Fruit fly (Drosophila melanogaster) whole organism, embryonic: ENCODE results near the gene Hgsnat.

Experiments
- CG10543 ChIP-seq: fragments of 200-800 bp; sonication (Bioruptor generic); optimal IDR thresholded peaks from 3 replicates; lab custom pipeline; 2017; ENCODE audit warnings: missing biosample characterization, mild to moderate bottlenecking, missing genetic modification characterization, moderate library complexity
- CG12659 ChIP-seq: fragments of 200-800 bp; sonication (Bioruptor generic); optimal IDR thresholded peaks from 3 replicates; lab custom pipeline; 2017; ENCODE audit warnings: mild to moderate bottlenecking, missing biosample characterization, missing genetic modification reagents, missing genetic modification characterization
- CG13624 ChIP-seq: fragments of 200-800 bp; sonication (Bioruptor generic); optimal IDR thresholded peaks from 2 replicates; lab custom pipeline; 2016; ENCODE audit warnings: missing biosample characterization, missing genetic modification characterization
- CG14050 ChIP-seq: fragments of 200-800 bp; sonication (Bioruptor generic); IDR thresholded peaks from 3 replicates; pipeline ENCODE4 v1.3.6; 2022; ENCODE audit warnings: missing biosample characterization, missing genetic modification characterization
- CG17359 ChIP-seq: fragments of 200-800 bp; sonication (Bioruptor generic); optimal IDR thresholded peaks from 3 replicates; lab custom pipeline; 2018; ENCODE audit warnings: missing biosample characterization, mild to moderate bottlenecking, missing genetic modification characterization, moderate library complexity
- CG17361 ChIP-seq: fragments of 200-800 bp; sonication (Bioruptor generic); IDR thresholded peaks from 3 replicates; pipeline ENCODE4 v1.3.6; 2022; ENCODE audit warnings: missing biosample characterization, missing genetic modification characterization
- CG17385 ChIP-seq: fragments of 200-800 bp; sonication (Bioruptor generic); optimal IDR thresholded peaks from 3 replicates; lab custom pipeline; 2018; ENCODE audit warnings: missing biosample characterization, mild to moderate bottlenecking, missing genetic modification characterization
- CG17802 ChIP-seq: fragments of 200-800 bp; sonication (Bioruptor generic); optimal IDR thresholded peaks from 2 replicates; lab custom pipeline; 2018; ENCODE audit warnings: missing biosample characterization, mild to moderate bottlenecking, missing genetic modification characterization, moderate library complexity
- CG2712 ChIP-seq: fragments of 200-800 bp; optimal IDR thresholded peaks from 3 replicates; lab custom pipeline; 2019; ENCODE audit warnings: missing biosample characterization, mild to moderate bottlenecking, missing genetic modification characterization, moderate library complexity
- CG32532 ChIP-seq: fragments of 200-800 bp; sonication (Bioruptor generic); IDR thresholded peaks from 2 replicates; pipeline ENCODE4 v1.3.6; 2022; ENCODE audit warnings: missing biosample characterization, missing genetic modification characterization
- CG3726 ChIP-seq: fragments of 200-800 bp; sonication (Bioruptor generic); IDR thresholded peaks from 3 replicates; pipeline ENCODE4, ENCODE4 v1.3.6; 2022; ENCODE audit warnings: missing biosample characterization, missing genetic modification characterization
- CG4730 ChIP-seq: fragments of 200-800 bp; sonication (Bioruptor generic); IDR thresholded peaks from 2 replicates; pipeline ENCODE4 v1.3.6; 2022; ENCODE audit warnings: missing biosample characterization, missing genetic modification characterization
- CG7556 ChIP-seq: fragments of 200-800 bp; sonication (Bioruptor generic); optimal IDR thresholded peaks from 2 replicates; lab custom pipeline; 2017; ENCODE audit warnings: missing biosample characterization, mild to moderate bottlenecking, missing genetic modification characterization
- CG8089 ChIP-seq: fragments of 200-800 bp; sonication (Bioruptor generic); optimal IDR thresholded peaks from 3 replicates; lab custom pipeline; 2016; ENCODE audit warnings: missing biosample characterization, missing genetic modification characterization
- CG8359 ChIP-seq: fragments of 200-800 bp; sonication (Bioruptor generic); optimal IDR thresholded peaks from 2 replicates; lab custom pipeline; 2017; ENCODE audit warnings: missing biosample characterization, mild to moderate bottlenecking, missing genetic modification characterization, borderline replicate concordance
- CG8478 ChIP-seq: fragments of >200 bp; optimal IDR thresholded peaks from 2 replicates; lab custom pipeline; 2018
- Camta ChIP-seq: fragments of 200-800 bp; sonication (Bioruptor generic); optimal IDR thresholded peaks from 2 replicates; lab custom pipeline; 2016; ENCODE audit warnings: missing biosample characterization, missing genetic modification characterization
- Dfd ChIP-seq, 2 experiments: fragments of >200 bp; optimal IDR thresholded peaks; 2 replicates each; lab custom pipeline; 2017; ENCODE audit warnings: missing biosample characterization in 2 of 2, missing genetic modification characterization in 2 of 2
- Dll ChIP-seq: fragments of 200-800 bp; sonication (Bioruptor generic); IDR thresholded peaks from 4 replicates; pipeline ENCODE4 v1.3.6; 2022; ENCODE audit warnings: missing biosample characterization, missing genetic modification characterization; ENCODE audit not compliant: partially characterized antibody
- Ets65A ChIP-seq: fragments of 200-800 bp; sonication (Bioruptor generic); peaks from one replicate; lab custom pipeline; 2016; ENCODE audit warnings: missing biosample characterization, missing genetic modification characterization
- Gsc ChIP-seq: fragments of 200-800 bp; sonication (Bioruptor generic); IDR thresholded peaks from 2 replicates; pipeline ENCODE4 v1.3.6; 2022; ENCODE audit warnings: missing biosample characterization, missing genetic modification characterization
- Mrtf ChIP-seq: fragments of 200-800 bp; sonication (Bioruptor generic); IDR thresholded peaks from 3 replicates; pipeline ENCODE4 v1.3.6; 2022; ENCODE audit warnings: missing biosample characterization, missing genetic modification characterization
- Myb ChIP-seq: fragments of 200-800 bp; sonication (Bioruptor generic); optimal IDR thresholded peaks from 2 replicates; lab custom pipeline; 2016; ENCODE audit warnings: missing biosample characterization, missing genetic modification characterization
- NC2α ChIP-seq: fragments of 200-800 bp; sonication (Bioruptor generic); optimal IDR thresholded peaks from 2 replicates; lab custom pipeline; 2016; ENCODE audit warnings: missing biosample characterization, missing genetic modification characterization
- NfI ChIP-seq: fragments of 200-800 bp; sonication (Bioruptor generic); optimal IDR thresholded peaks from 3 replicates; lab custom pipeline; 2018; ENCODE audit warnings: missing biosample characterization, mild to moderate bottlenecking, missing genetic modification characterization, moderate library complexity
- Oli ChIP-seq: fragments of 200-800 bp; sonication (Bioruptor generic); optimal IDR thresholded peaks from 2 replicates; lab custom pipeline; 2018; ENCODE audit warnings: missing biosample characterization, mild to moderate bottlenecking, missing genetic modification characterization, moderate library complexity
- Ssrp ChIP-seq: fragments of 200-800 bp; sonication (Bioruptor generic); optimal IDR thresholded peaks from 2 replicates; lab custom pipeline; 2018; ENCODE audit warnings: missing biosample characterization, mild to moderate bottlenecking, missing genetic modification characterization, moderate library complexity
- Tbp ChIP-seq: fragments of >200 bp; optimal IDR thresholded peaks from 2 replicates; lab custom pipeline; 2018; ENCODE audit warnings: missing biosample characterization, missing genetic modification characterization
- YL-1 ChIP-seq: fragments of 200-800 bp; sonication (Bioruptor generic); optimal IDR thresholded peaks from 3 replicates; lab custom pipeline; 2017; ENCODE audit warnings: missing biosample characterization, mild to moderate bottlenecking, missing genetic modification characterization
- aop ChIP-seq: fragments of 200-800 bp; sonication (Bioruptor generic); IDR thresholded peaks from 2 replicates; pipeline ENCODE4 v1.3.6; 2022; ENCODE audit warnings: missing biosample characterization, missing genetic modification characterization
- croc ChIP-seq: fragments of 200-800 bp; sonication (Bioruptor generic); conservative IDR thresholded peaks from 3 replicates; pipeline ENCODE4 v1.3.6; 2022; ENCODE audit warnings: missing biosample characterization, missing genetic modification characterization
- crol ChIP-seq: fragments of 200-800 bp; sonication (Bioruptor generic); IDR thresholded peaks from 2 replicates; pipeline ENCODE4 v1.3.6; 2022; ENCODE audit warnings: missing biosample characterization, missing genetic modification characterization
- cwo ChIP-seq: fragments of 200-800 bp; sonication (Bioruptor generic); optimal IDR thresholded peaks from 3 replicates; lab custom pipeline; 2017; ENCODE audit warnings: missing biosample characterization, missing genetic modification characterization, mild to moderate bottlenecking, moderate library complexity, missing genetic modification reagents
- danr ChIP-seq: fragments of 200-800 bp; sonication (Bioruptor generic); IDR thresholded peaks from 2 replicates; pipeline ENCODE4 v1.3.6; 2022; ENCODE audit warnings: missing biosample characterization, missing genetic modification characterization
- ems ChIP-seq: fragments of 200-800 bp; sonication (Bioruptor generic); optimal IDR thresholded peaks from 3 replicates; lab custom pipeline; 2016; ENCODE audit warnings: missing biosample characterization, missing genetic modification characterization
- exex ChIP-seq: fragments of 200-800 bp; sonication (Bioruptor generic); optimal IDR thresholded peaks from 4 replicates; lab custom pipeline; 2018; ENCODE audit warnings: missing biosample characterization, mild to moderate bottlenecking, missing genetic modification characterization, moderate library complexity
- ind ChIP-seq: fragments of 200-800 bp; sonication (Bioruptor generic); optimal IDR thresholded peaks from 3 replicates; lab custom pipeline; 2016; ENCODE audit warnings: missing biosample characterization, missing genetic modification characterization
- jigr1 ChIP-seq: fragments of 200-800 bp; sonication (Bioruptor generic); IDR thresholded peaks from 3 replicates; pipeline ENCODE4 v1.3.6; 2022; ENCODE audit warnings: missing biosample characterization, missing genetic modification characterization
- mirr ChIP-seq: fragments of 200-800 bp; sonication (Bioruptor generic); optimal IDR thresholded peaks from 3 replicates; lab custom pipeline; 2018; ENCODE audit warnings: missing biosample characterization, mild to moderate bottlenecking, missing genetic modification characterization
- nau ChIP-seq: fragments of 200-800 bp; sonication (Bioruptor generic); optimal IDR thresholded peaks from 3 replicates; lab custom pipeline; 2017; ENCODE audit warnings: missing biosample characterization, mild to moderate bottlenecking, missing genetic modification characterization, missing genetic modification reagents
- pb ChIP-seq: fragments of 200-800 bp; sonication (Bioruptor generic); optimal IDR thresholded peaks from 3 replicates; lab custom pipeline; 2016; ENCODE audit warnings: missing biosample characterization, missing genetic modification characterization
- phol ChIP-seq: fragments of 200-800 bp; sonication (Bioruptor generic); optimal IDR thresholded peaks from 3 replicates; lab custom pipeline; 2018; ENCODE audit warnings: missing biosample characterization, mild to moderate bottlenecking, missing genetic modification characterization, moderate library complexity
- salm ChIP-seq: fragments of 200-800 bp; sonication (Bioruptor generic); optimal IDR thresholded peaks from 2 replicates; lab custom pipeline; 2018; ENCODE audit warnings: missing biosample characterization, mild to moderate bottlenecking, missing genetic modification characterization
- sens-2 ChIP-seq: fragments of 200-800 bp; sonication (Bioruptor generic); IDR thresholded peaks from 2 replicates; pipeline ENCODE4 v1.3.6; 2022; ENCODE audit warnings: missing biosample characterization, missing genetic modification characterization
- shn ChIP-seq: fragments of 200-800 bp; sonication (Bioruptor generic); optimal IDR thresholded peaks from 3 replicates; lab custom pipeline; 2016; ENCODE audit warnings: missing biosample characterization, missing genetic modification characterization
- sima ChIP-seq: fragments of 200-800 bp; sonication (Bioruptor generic); optimal IDR thresholded peaks from 2 replicates; lab custom pipeline; 2016; ENCODE audit warnings: missing biosample characterization, missing genetic modification characterization
- sisA ChIP-seq: fragments of 200-800 bp; sonication (Bioruptor generic); IDR thresholded peaks from 2 replicates; pipeline ENCODE4 v1.3.6; 2022; ENCODE audit warnings: missing biosample characterization, missing genetic modification characterization
- slbo ChIP-seq: fragments of 200-800 bp; sonication (Bioruptor generic); IDR thresholded peaks from 2 replicates; pipeline ENCODE4 v1.3.6; 2022; ENCODE audit warnings: missing biosample characterization, missing genetic modification characterization
- slp2 ChIP-seq: fragments of 200-800 bp; sonication (Bioruptor generic); optimal IDR thresholded peaks from 2 replicates; lab custom pipeline; 2016; ENCODE audit warnings: missing biosample characterization, missing genetic modification characterization
- unc-4 ChIP-seq: fragments of 200-800 bp; sonication (Bioruptor generic); IDR thresholded peaks from 2 replicates; pipeline ENCODE4 v1.3.6; 2022; ENCODE audit warnings: missing biosample characterization, missing genetic modification characterization; ENCODE audit not compliant: partially characterized antibody
- zfh1 ChIP-seq: fragments of 200-800 bp; sonication (Bioruptor generic); IDR thresholded peaks from 3 replicates; pipeline ENCODE4 v1.3.6; 2022; ENCODE audit warnings: missing biosample characterization, missing genetic modification characterization

Hgsnat gene

DNA sequence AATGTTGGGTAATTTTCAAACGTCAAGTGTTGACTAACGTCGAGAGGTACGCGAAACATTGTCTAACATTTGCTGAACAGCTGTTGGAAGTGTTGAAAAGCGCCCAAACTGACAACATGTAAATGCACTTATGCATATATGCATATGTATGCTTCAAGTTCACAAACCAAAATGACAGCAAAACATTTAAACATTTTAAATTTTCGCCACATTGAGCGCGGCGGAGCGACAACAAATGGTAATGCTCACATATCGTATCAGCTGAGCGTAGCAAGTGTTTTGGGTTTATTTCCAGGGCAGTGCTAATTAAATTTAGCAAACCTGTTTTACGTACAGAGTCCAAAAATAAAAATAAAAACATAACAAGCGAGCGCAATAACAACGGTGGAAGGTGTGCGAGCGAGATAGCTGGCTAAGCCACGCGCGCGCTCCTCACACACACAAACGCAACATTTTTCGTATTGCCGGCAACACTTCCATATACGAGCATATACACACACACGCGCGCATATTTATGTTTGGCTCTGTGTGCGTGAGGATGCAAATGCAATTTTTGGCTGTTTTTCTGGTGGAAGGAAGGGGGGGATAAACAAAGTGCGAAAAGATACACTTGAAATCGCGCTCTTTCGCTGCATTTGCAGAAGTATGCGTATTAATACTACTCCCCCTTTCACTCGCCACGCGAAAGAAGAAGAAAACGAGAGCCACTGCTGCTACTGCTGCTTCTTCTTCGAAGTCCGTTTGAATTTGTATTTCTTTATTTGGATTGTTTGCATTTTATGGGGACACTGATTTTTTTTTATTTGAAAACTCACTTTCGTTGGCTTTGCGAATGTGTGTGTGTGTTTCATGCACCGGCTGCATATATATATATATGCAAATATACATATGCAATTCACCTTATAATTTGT, 11.8 kb downstream of the Hgsnat start (continued):
- TF ChIP-seq CG7556, result peak; percentile 41
- TF ChIP-seq CG10543 (GFP tag; lab: Kevin White, UChicago), result peak; percentile 15
- TF ChIP-seq slbo (GFP tag; lab: Robert Waterston, UW), result no peak
- no peak for TF ChIP-seq sima (GFP tag; lab: Kevin White, UChicago)
- no peak for TF ChIP-seq zfh1 (GFP tag; lab: Robert Waterston, UW)
- no peak for TF ChIP-seq CG3726 (GFP tag; lab: Robert Waterston, UW)
- TF ChIP-seq CG8089 (GFP tag; lab: Kevin White, UChicago), result no peak
- no peak for TF ChIP-seq Dll (GFP tag; lab: Robert Waterston, UW)
- no peak for TF ChIP-seq nau (GFP tag; lab: Kevin White, UChicago)
- peak; percentile 5 for TF ChIP-seq pb (GFP tag; lab: Kevin White, UChicago)
- TF ChIP-seq YL-1, result no peak
- TF ChIP-seq CG17359 (tag; lab: Kevin White, UChicago), result peak; percentile 43
- TF ChIP-seq salm (tag; lab: Kevin White, UChicago), result no peak
- no peak for TF ChIP-seq exex (tag; lab: Kevin White, UChicago)
- peak; percentile 81 for TF ChIP-seq CG8478 (lab: Kevin White, UChicago)
- TF ChIP-seq Ssrp (tag; lab: Kevin White, UChicago), result no peak
- TF ChIP-seq croc (GFP tag; lab: Robert Waterston, UW), result no peak
- peak; percentile 77 for TF ChIP-seq Ets65A
- TF ChIP-seq sens-2 (GFP tag; lab: Robert Waterston, UW), result no peak
- peak; percentile 18 for TF ChIP-seq Camta (GFP tag; lab: Kevin White, UChicago)
- TF ChIP-seq Mrtf (GFP tag; lab: Robert Waterston, UW), result no peak
- no peak for TF ChIP-seq Gsc (GFP tag; lab: Robert Waterston, UW)
- no peak for TF ChIP-seq CG17802 (tag; lab: Kevin White, UChicago)
- TF ChIP-seq slp2, result no peak
- no peak for TF ChIP-seq crol (GFP tag; lab: Robert Waterston, UW)
- peak; percentile 46 for TF ChIP-seq shn (GFP tag; lab: Kevin White, UChicago)
- peak; percentile 42 for TF ChIP-seq Myb (GFP tag; lab: Kevin White, UChicago)
- peak; percentile 55 for TF ChIP-seq ems
- no peak for TF ChIP-seq Oli (tag; lab: Kevin White, UChicago)
- no peak for TF ChIP-seq cwo (GFP tag; lab: Kevin White, UChicago)
- TF ChIP-seq mirr (GFP tag; lab: Kevin White, UChicago), result no peak
- TF ChIP-seq phol (tag; lab: Kevin White, UChicago), result peak; percentile 34
- TF ChIP-seq unc-4, result no peak
- no peak for TF ChIP-seq CG8359
- TF ChIP-seq Tbp (GFP tag; lab: Kevin White, UChicago), result no peak
- TF ChIP-seq NfI (GFP tag; lab: Kevin White, UChicago), result peak; percentile 27
- peak; percentile 36 for TF ChIP-seq ind (GFP tag; lab: Kevin White, UChicago)
- TF ChIP-seq CG13624, result peak; percentile 72
- TF ChIP-seq CG32532 (GFP tag; lab: Robert Waterston, UW), result no peak
- TF ChIP-seq aop, result no peak
- no peak for TF ChIP-seq CG14050 (GFP tag; lab: Robert Waterston, UW)
- no peak for TF ChIP-seq CG17361
- TF ChIP-seq jigr1 (GFP tag; lab: Robert Waterston, UW), result no peak
- no peak for TF ChIP-seq Dfd (GFP tag; optimal IDR thresholded peaks at IDR 0.05; lab: Kevin White, UChicago)
- TF ChIP-seq danr (GFP tag; lab: Robert Waterston, UW), result no peak
- no peak for TF ChIP-seq CG2712
- no peak for TF ChIP-seq sisA (GFP tag; lab: Robert Waterston, UW)
- TF ChIP-seq CG17385 (GFP tag; lab: Kevin White, UChicago), result peak; percentile 91
- TF ChIP-seq NC2α (GFP tag; lab: Kevin White, UChicago), result no peak
- peak; percentile 69 for TF ChIP-seq CG12659 (GFP tag; lab: Kevin White, UChicago)
- TF ChIP-seq CG4730 (GFP tag; lab: Robert Waterston, UW), result no peak
